Fruit fly (Drosophila melanogaster) whole organism, prepupa: Measurements from ENCODE around the gene CG46399.

Experiments used
- CG10631 ChIP-seq: fragments of 200-800 bp; sonication (Bioruptor generic); optimal IDR thresholded peaks from 2 replicates; lab custom pipeline; 2016; ENCODE audit warnings: missing biosample characterization, missing genetic modification characterization
- CG10669 ChIP-seq: fragments of 200-800 bp; sonication (Bioruptor generic); optimal IDR thresholded peaks from 3 replicates; lab custom pipeline; 2018; ENCODE audit warnings: missing biosample characterization, mild to moderate bottlenecking, missing genetic modification characterization, moderate library complexity
- CG11294 ChIP-seq: fragments of 200-800 bp; sonication (Bioruptor generic); IDR thresholded peaks from 2 replicates; pipeline ENCODE4 v1.3.6; 2022; ENCODE audit warnings: missing biosample characterization, missing genetic modification characterization
- CG11762 ChIP-seq: fragments of 200-800 bp; sonication (Bioruptor generic); optimal IDR thresholded peaks from 3 replicates; lab custom pipeline; 2016; ENCODE audit warnings: missing biosample characterization, missing genetic modification characterization; ENCODE audit not compliant: insufficient read depth
- CG15336 ChIP-seq: fragments of 200-800 bp; sonication (Bioruptor generic); IDR thresholded peaks from 2 replicates; pipeline ENCODE4 v1.3.6; 2022; ENCODE audit warnings: missing biosample characterization, missing genetic modification characterization
- CG1621 ChIP-seq: fragments of 200-800 bp; sonication (Bioruptor generic); optimal IDR thresholded peaks from 3 replicates; lab custom pipeline; 2018; ENCODE audit warnings: missing biosample characterization, mild to moderate bottlenecking, missing genetic modification characterization
- CG16779 ChIP-seq: fragments of 200-800 bp; sonication (Bioruptor generic); optimal IDR thresholded peaks from 3 replicates; lab custom pipeline; 2017; ENCODE audit warnings: missing biosample characterization, mild to moderate bottlenecking, missing genetic modification characterization
- CG3032 ChIP-seq: fragments of 200-800 bp; optimal IDR thresholded peaks from 2 replicates; lab custom pipeline; 2019; ENCODE audit warnings: missing biosample characterization, mild to moderate bottlenecking, missing genetic modification characterization, moderate library complexity
- CG31627 ChIP-seq: fragments of 200-800 bp; sonication (Bioruptor generic); optimal IDR thresholded peaks from 3 replicates; lab custom pipeline; 2016; ENCODE audit warnings: missing biosample characterization, missing genetic modification characterization
- CG32006 ChIP-seq: fragments of 200-800 bp; sonication (Bioruptor generic); optimal IDR thresholded peaks from 3 replicates; lab custom pipeline; 2017; ENCODE audit warnings: missing biosample characterization, mild to moderate bottlenecking, missing genetic modification characterization
- CG6163 ChIP-seq: fragments of 200-800 bp; sonication (Bioruptor generic); IDR thresholded peaks from 3 replicates; pipeline ENCODE4 v1.3.6; 2022; ENCODE audit warnings: missing biosample characterization, missing genetic modification characterization
- CG6276 ChIP-seq: fragments of 200-800 bp; sonication (Bioruptor generic); optimal IDR thresholded peaks from 2 replicates; lab custom pipeline; 2017; ENCODE audit warnings: missing biosample characterization, mild to moderate bottlenecking, missing genetic modification characterization
- CG8319 ChIP-seq: fragments of 200-800 bp; sonication (Bioruptor generic); optimal IDR thresholded peaks from 3 replicates; lab custom pipeline; 2016; ENCODE audit warnings: missing biosample characterization, missing genetic modification characterization
- CG8632 ChIP-seq: fragments of 200-800 bp; sonication (Bioruptor generic); optimal IDR thresholded peaks from 3 replicates; lab custom pipeline; 2016; ENCODE audit warnings: missing biosample characterization, missing genetic modification characterization
- Eip75B ChIP-seq: fragments of 200-800 bp; sonication (Bioruptor generic); optimal IDR thresholded peaks from 3 replicates; lab custom pipeline; 2016; ENCODE audit warnings: missing biosample characterization, missing genetic modification characterization
- Eip78C ChIP-seq: fragments of 200-800 bp; sonication (Bioruptor generic); peaks from one replicate; lab custom pipeline; 2016; ENCODE audit warnings: missing biosample characterization, missing genetic modification characterization
- Eip93F ChIP-seq: fragments of 200-800 bp; sonication (Bioruptor generic); optimal IDR thresholded peaks from 2 replicates; lab custom pipeline; 2016; ENCODE audit warnings: missing biosample characterization, mild to moderate bottlenecking, missing genetic modification characterization
- Ets96B ChIP-seq: fragments of 200-800 bp; optimal IDR thresholded peaks from 2 replicates; lab custom pipeline; 2019; ENCODE audit warnings: missing biosample characterization, mild to moderate bottlenecking, missing genetic modification characterization, moderate library complexity
- Gug ChIP-seq: fragments of 200-800 bp; sonication (Bioruptor generic); IDR thresholded peaks from 2 replicates; pipeline ENCODE4 v1.3.6; 2022; ENCODE audit warnings: missing biosample characterization, missing genetic modification characterization
- Hr38 ChIP-seq: sonication (Bioruptor generic); optimal IDR thresholded peaks from 2 replicates; lab custom pipeline; 2016; ENCODE audit warnings: missing biosample characterization, missing genetic modification characterization
- Hr39 ChIP-seq: fragments of 200-800 bp; sonication (Bioruptor generic); optimal IDR thresholded peaks from 2 replicates; lab custom pipeline; 2016; ENCODE audit warnings: missing biosample characterization, missing genetic modification characterization
- Hr4 ChIP-seq: fragments of 200-800 bp; sonication (Bioruptor generic); optimal IDR thresholded peaks from 3 replicates; lab custom pipeline; 2016; ENCODE audit warnings: missing biosample characterization, missing genetic modification characterization
- Lpt ChIP-seq: fragments of 200-800 bp; sonication (Bioruptor generic); optimal IDR thresholded peaks from 3 replicates; lab custom pipeline; 2016; ENCODE audit warnings: missing biosample characterization, missing genetic modification characterization
- Met ChIP-seq: fragments of 200-800 bp; sonication (Bioruptor generic); optimal IDR thresholded peaks from 3 replicates; lab custom pipeline; 2016; ENCODE audit warnings: missing biosample characterization, missing genetic modification characterization
- OdsH ChIP-seq: fragments of 200-800 bp; sonication (Bioruptor generic); optimal IDR thresholded peaks from 3 replicates; lab custom pipeline; 2016; ENCODE audit warnings: missing biosample characterization, missing genetic modification characterization
- Sox102F ChIP-seq: fragments of 200-800 bp; sonication (Bioruptor generic); optimal IDR thresholded peaks from 2 replicates; lab custom pipeline; 2016; ENCODE audit warnings: missing biosample characterization, mild to moderate bottlenecking, missing genetic modification characterization
- acj6 ChIP-seq: fragments of 200-800 bp; sonication (Bioruptor generic); optimal IDR thresholded peaks from 3 replicates; lab custom pipeline; 2016; ENCODE audit warnings: missing biosample characterization, missing genetic modification characterization
- cyc ChIP-seq: fragments of 200-800 bp; sonication (Bioruptor generic); optimal IDR thresholded peaks from 3 replicates; lab custom pipeline; 2016; ENCODE audit warnings: missing biosample characterization, missing genetic modification characterization
- dac ChIP-seq: fragments of 200-800 bp; sonication (Bioruptor generic); optimal IDR thresholded peaks from 2 replicates; lab custom pipeline; 2017; ENCODE audit warnings: missing biosample characterization, mild to moderate bottlenecking, missing genetic modification characterization
- dsx ChIP-seq: fragments of 200-800 bp; optimal IDR thresholded peaks from 3 replicates; lab custom pipeline; 2019; ENCODE audit warnings: missing biosample characterization, mild to moderate bottlenecking, missing genetic modification characterization, moderate library complexity; ENCODE audit not compliant: poor library complexity, severe bottlenecking
- eg ChIP-seq: fragments of 200-800 bp; sonication (Bioruptor generic); IDR thresholded peaks from 3 replicates; pipeline ENCODE4 v1.3.6; 2022; ENCODE audit warnings: missing biosample characterization, missing genetic modification characterization
- esn ChIP-seq: fragments of 200-800 bp; sonication (Bioruptor generic); optimal IDR thresholded peaks from 2 replicates; lab custom pipeline; 2016; ENCODE audit warnings: missing biosample characterization, mild to moderate bottlenecking, missing genetic modification characterization, moderate library complexity
- fkh ChIP-seq: fragments of 200-800 bp; sonication (Bioruptor generic); optimal IDR thresholded peaks from 3 replicates; lab custom pipeline; 2017; ENCODE audit warnings: missing biosample characterization, mild to moderate bottlenecking, missing genetic modification characterization, moderate library complexity
- pdm3 ChIP-seq: fragments of 200-800 bp; sonication (Bioruptor generic); optimal IDR thresholded peaks from 3 replicates; lab custom pipeline; 2016; ENCODE audit warnings: missing biosample characterization, missing genetic modification characterization
- salr ChIP-seq, 2 experiments: fragments of 200-800 bp; sonication (Bioruptor generic); optimal IDR thresholded peaks; 3 replicates each; lab custom pipeline; 2016 to 2018; ENCODE audit warnings: missing biosample characterization in 2 of 2, missing genetic modification characterization in 2 of 2, mild to moderate bottlenecking in 1 of 2
- ss ChIP-seq, 2 experiments: fragments of 200-800 bp; sonication (Bioruptor generic); optimal IDR thresholded peaks; 2 replicates in 1 of 2; 3 replicates in 1 of 2; lab custom pipeline; 2017 to 2018; ENCODE audit warnings: mild to moderate bottlenecking in 2 of 2, missing biosample characterization in 2 of 2, missing genetic modification characterization in 2 of 2, moderate library complexity in 1 of 2
- svp ChIP-seq: fragments of 200-800 bp; sonication (Bioruptor generic); peaks from one replicate; lab custom pipeline; 2016; ENCODE audit warnings: missing biosample characterization, missing genetic modification characterization

CG46399 gene

dm6 chrX:14892303-14892702, 33.3 kb downstream of the CG46399 start (continued):
- TF ChIP-seq CG11762 = no peak
- TF ChIP-seq CG3032 (tag; lab: Kevin White, UChicago) = no peak
- TF ChIP-seq acj6 (GFP tag; lab: Kevin White, UChicago) = peak; percentile 29
- 0 out of 2 replicates have a peak, but pooled peaks have one; percentile 12 for TF ChIP-seq Gug
- no peak for TF ChIP-seq Ets96B
- TF ChIP-seq CG11294 = no peak
- no peak for TF ChIP-seq salr (GFP tag; optimal IDR thresholded peaks at IDR 0.05; lab: Kevin White, UChicago)
- peak; percentile 12 for TF ChIP-seq CG10631 (GFP tag; lab: Kevin White, UChicago)
- TF ChIP-seq CG8319 (GFP tag; lab: Kevin White, UChicago) = peak; percentile 21
- TF ChIP-seq CG8632 (GFP tag; lab: Kevin White, UChicago) = peak; percentile 12
- no peak for TF ChIP-seq CG16779 (tag; lab: Kevin White, UChicago)
- TF ChIP-seq dsx (GFP tag; lab: Kevin White, UChicago) = no peak
- no peak for TF ChIP-seq CG10669 (GFP tag; lab: Kevin White, UChicago)

DNA sequence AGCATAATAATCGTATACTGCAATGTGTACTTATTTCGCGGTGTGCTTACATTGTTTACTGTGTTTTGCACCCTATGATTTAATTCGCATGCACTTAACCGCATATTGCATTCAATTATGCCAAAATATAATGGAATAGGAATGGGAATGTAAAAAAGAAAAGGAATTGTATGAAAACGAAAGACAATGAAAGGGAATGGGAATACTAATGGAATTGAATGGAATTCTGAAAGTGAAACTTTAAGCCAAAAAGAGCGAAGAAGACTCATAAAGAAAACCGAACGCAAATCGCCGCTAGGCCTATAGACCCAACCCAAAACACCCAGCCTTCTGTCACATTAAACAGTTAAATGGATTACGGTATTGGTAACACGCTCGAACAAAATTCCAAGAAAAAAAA, 34.8 kb downstream of the CG46399 start:
- TF ChIP-seq Hr4 (GFP tag; lab: Kevin White, UChicago) = no peak
- no peak for TF ChIP-seq Eip78C
- TF ChIP-seq CG1621 (tag; lab: Kevin White, UChicago) = no peak
- TF ChIP-seq CG10631 (GFP tag; lab: Kevin White, UChicago) = no peak
- TF ChIP-seq esn = no peak
- no peak for TF ChIP-seq Eip75B
- no peak for TF ChIP-seq OdsH
- TF ChIP-seq salr (GFP tag; optimal IDR thresholded peaks at IDR 0.05; lab: Kevin White, UChicago) = no peak
- TF ChIP-seq eg (GFP tag; lab: Robert Waterston, UW) = no peak
- no peak for TF ChIP-seq ss (GFP tag; optimal IDR thresholded peaks at IDR 0.05; lab: Kevin White, UChicago)

- TF ChIP-seq CG32006 (peak; percentile 57), Eip93F (GFP tag; lab: Kevin White, UChicago) (no peak), cyc (GFP tag; lab: Kevin White, UChicago) (no peak), salr (GFP tag; optimal IDR thresholded peaks at IDR 0.05; lab: Kevin White, UChicago) (no peak), CG8632 (GFP tag; lab: Kevin White, UChicago) (no peak), Eip78C (peak; percentile 68), Sox102F (no peak), CG31627 (no peak), Met (GFP tag; lab: Kevin White, UChicago) (no peak), eg (GFP tag; lab: Robert Waterston, UW) (0 out of 3 replicates have a peak, but pooled peaks have one; percentile 19), Hr4 (GFP tag; lab: Kevin White, UChicago) (peak; percentile 61), dsx (GFP tag; lab: Kevin White, UChicago) (no peak), Hr38 (no peak), CG6163 (GFP tag; lab: Robert Waterston, UW) (no peak), Hr39 (GFP tag; lab: Kevin White, UChicago) (no peak), Gug (no peak), CG3032 (tag; lab: Kevin White, UChicago) (no peak), Lpt (GFP tag; lab: Kevin White, UChicago) (no peak), dac (GFP tag; lab: Kevin White, UChicago) (no peak), CG15336 (GFP tag; lab: Robert Waterston, UW) (peak; percentile 32; the same call in 1 of the 2 replicates), Eip75B (no peak), CG10631 (GFP tag; lab: Kevin White, UChicago) (no peak), Ets96B (no peak), CG6276 (GFP tag; lab: Kevin White, UChicago) (peak; percentile 39), fkh (GFP tag; lab: Kevin White, UChicago) (no peak), CG1621 (tag; lab: Kevin White, UChicago) (no peak)
These were observed 37.3 kb downstream of the CG46399 start for dm6 chrX:14896310-14896709.

- TF ChIP-seq Eip93F (GFP tag; lab: Kevin White, UChicago) (no peak), Eip75B (no peak), pdm3 (GFP tag; lab: Kevin White, UChicago) (no peak), svp (no peak), CG32006 (no peak)
These were observed 37.7 kb downstream of the CG46399 start, which contains the start of gene CG9514 for dm6 chrX:14896791-14897190. TSS of gene CG9514 (minus strand) at chrX:14896891.
